Worm (Caenorhabditis elegans) whole organism, L4 larva: ENCODE data around the gene srbc-78.

ENCODE experiments used
- ceh-82 ChIP-seq: sonication (generic microtip); optimal IDR thresholded peaks from 2 replicates; lab custom pipeline; 2017; ENCODE audit warnings: missing biosample characterization, missing genetic modification characterization
- fos-1 ChIP-seq: fragments of 150-350 bp; optimal IDR thresholded peaks from 2 replicates; lab custom pipeline; 2014; ENCODE audit warnings: missing biosample characterization, missing genetic modification characterization
- lsy-2 ChIP-seq, 2 experiments: fragments of 150-350 bp in 1 of 2; sonication (generic microtip) in 1 of 2; optimal IDR thresholded peaks; 2 replicates each; lab custom pipeline; 2014 to 2017; ENCODE audit warnings: missing biosample characterization in 2 of 2, missing genetic modification characterization in 2 of 2
- madf-5 ChIP-seq, 2 experiments: fragments of 200-800 bp; sonication (Bioruptor generic); IDR thresholded peaks; 2 replicates each; pipeline ENCODE4 v1.3.6; 2022; ENCODE audit warnings: missing compliant biosample characterization in 2 of 2, missing genetic modification characterization in 2 of 2
- nhr-77 ChIP-seq: fragments of 150-350 bp; optimal IDR thresholded peaks from 2 replicates; lab custom pipeline; 2014; ENCODE audit warnings: missing biosample characterization, missing genetic modification characterization
- unc-130 ChIP-seq: sonication (generic microtip); optimal IDR thresholded peaks from 2 replicates; lab custom pipeline; 2016; ENCODE audit warnings: missing genetic modification reagents, missing genetic modification characterization, missing compliant biosample characterization
- ztf-11 ChIP-seq: fragments of 150-350 bp; optimal IDR thresholded peaks from 2 replicates; lab custom pipeline; 2014; ENCODE audit warnings: missing biosample characterization, missing genetic modification characterization

ce11 chrV:20499642-20500041 is 10.6 kb upstream of the srbc-78 start:
- TF ChIP-seq madf-5 (GFP tag; IDR thresholded peaks at IDR 0.05; lab: Robert Waterston, UW) (no peak), fos-1 (no peak), nhr-77 (tag; lab: Kevin White, UChicago) (no peak), ztf-11 (tag; lab: Kevin White, UChicago) (no peak), lsy-2 (tag; optimal IDR thresholded peaks at IDR 0.05; lab: Kevin White, UChicago) (no peak), unc-130 (no peak), ceh-82 (tag; lab: Kevin White, UChicago) (no peak)
